Fruit fly (Drosophila melanogaster) S2 (cell line): ENCODE measurements around the gene Miro.

Source experiments
- CG8478 ChIP-seq: fragments of >200 bp; optimal IDR thresholded peaks from 2 replicates; lab custom pipeline; 2018
- CTCF ChIP-seq, 2 experiments: fragments of >200 bp; optimal IDR thresholded peaks; 2 replicates each; lab custom pipeline; 2018

dm6 chr3R:24025715-24026467, 12.8 kb downstream of the Miro start:
- TF ChIP-seq CTCF (optimal IDR thresholded peaks at IDR 0.05; lab: Kevin White, UChicago) (no peak), CG8478 (no peak)
